Worm (Caenorhabditis elegans) whole organism, late embryonic: ENCODE measurements around the gene K03H1.7.

Source experiments
- T23F11.4 ChIP-seq: fragments of 200-800 bp; sonication (Bioruptor generic); optimal IDR thresholded peaks from 2 replicates; lab custom pipeline; 2018; ENCODE audit warnings: mild to moderate bottlenecking, missing genetic modification characterization, missing compliant biosample characterization
- ahr-1 ChIP-seq: sonication (generic microtip); optimal IDR thresholded peaks from 2 replicates; lab custom pipeline; 2016; ENCODE audit warnings: missing genetic modification characterization, missing compliant biosample characterization
- ama-1 ChIP-seq: fragments of 150-350 bp; optimal IDR thresholded peaks from 2 replicates; lab custom pipeline; 2014
- ceh-14 ChIP-seq: sonication (generic microtip); optimal IDR thresholded peaks from 2 replicates; lab custom pipeline; 2016; ENCODE audit warnings: missing genotype, missing genetic modification characterization, missing compliant biosample characterization
- ceh-22 ChIP-seq: sonication (generic microtip); optimal IDR thresholded peaks from 2 replicates; lab custom pipeline; 2017; ENCODE audit warnings: missing biosample characterization, missing genetic modification characterization
- ceh-24 ChIP-seq: sonication (generic microtip); optimal IDR thresholded peaks from 2 replicates; lab custom pipeline; 2016; ENCODE audit warnings: mild to moderate bottlenecking, missing genetic modification characterization, missing compliant biosample characterization
- ceh-9 ChIP-seq: sonication (generic microtip); optimal IDR thresholded peaks from 2 replicates; lab custom pipeline; 2016; ENCODE audit warnings: mild to moderate bottlenecking, missing genetic modification characterization, inconsistent platforms, missing compliant biosample characterization
- che-1 ChIP-seq: sonication (generic microtip); optimal IDR thresholded peaks from 2 replicates; lab custom pipeline; 2016; ENCODE audit warnings: mild to moderate bottlenecking, missing genetic modification characterization, missing compliant biosample characterization
- elt-2 ChIP-seq: sonication (generic microtip); optimal IDR thresholded peaks from 2 replicates; lab custom pipeline; 2016; ENCODE audit warnings: missing genetic modification reagents, missing genetic modification characterization, missing compliant biosample characterization
- mec-3 ChIP-seq: sonication (generic microtip); optimal IDR thresholded peaks from 2 replicates; lab custom pipeline; 2016; ENCODE audit warnings: borderline replicate concordance, missing genetic modification characterization, missing compliant biosample characterization
- nhr-11 ChIP-seq: fragments of 150-350 bp; optimal IDR thresholded peaks from 2 replicates; lab custom pipeline; 2014; ENCODE audit warnings: missing biosample characterization, missing genetic modification characterization
- pha-4 ChIP-seq: fragments of 150-350 bp; optimal IDR thresholded peaks from 2 replicates; lab custom pipeline; 2018; ENCODE audit warnings: missing biosample characterization, missing genetic modification reagents, missing genetic modification characterization
- tbx-2 ChIP-seq: sonication (generic microtip); optimal IDR thresholded peaks from 2 replicates; lab custom pipeline; 2016; ENCODE audit warnings: missing genetic modification characterization, missing compliant biosample characterization
- unc-55 ChIP-seq: sonication (generic microtip); optimal IDR thresholded peaks from 2 replicates; lab custom pipeline; 2017; ENCODE audit warnings: missing biosample characterization, missing genetic modification reagents, missing genetic modification characterization

ce11 chrIII:9991324-9991723, 44.1 kb downstream of the K03H1.7 start:
- TF ChIP-seq tbx-2 (tag; lab: Kevin White, UChicago) = no peak
- TF ChIP-seq ama-1 (lab: Kevin White, UChicago) = no peak
- no peak for TF ChIP-seq elt-2 (tag; lab: Kevin White, UChicago)
- TF ChIP-seq pha-4 = no peak
- no peak for TF ChIP-seq ceh-9 (tag; lab: Kevin White, UChicago)
- TF ChIP-seq ceh-14 (tag; lab: Kevin White, UChicago) = no peak
- TF ChIP-seq T23F11.4 (GFP tag; lab: Kevin White, UChicago) = no peak
- no peak for TF ChIP-seq che-1 (tag; lab: Kevin White, UChicago)
- no peak for TF ChIP-seq ceh-22
- no peak for TF ChIP-seq ahr-1 (tag; lab: Kevin White, UChicago)
- TF ChIP-seq nhr-11 (tag; lab: Kevin White, UChicago) = no peak
- no peak for TF ChIP-seq ceh-24
- TF ChIP-seq unc-55 (GFP tag; lab: Kevin White, UChicago) = no peak
- no peak for TF ChIP-seq mec-3 (tag; lab: Kevin White, UChicago)
